Fruit fly (Drosophila melanogaster) whole organism, embryonic: ENCODE results near the gene COX7AL2.

Experiments used
- Awh ChIP-seq: fragments of 200-800 bp; sonication (Bioruptor generic); IDR thresholded peaks from 2 replicates; pipeline ENCODE4, ENCODE4 v1.3.6; 2022; ENCODE audit warnings: missing biosample characterization, missing genetic modification characterization
- BEAF-32 ChIP-seq: fragments of 200-800 bp; sonication (Bioruptor generic); optimal IDR thresholded peaks from 3 replicates; lab custom pipeline; 2017; ENCODE audit warnings: missing biosample characterization, missing genetic modification characterization, mild to moderate bottlenecking, moderate library complexity, missing genetic modification reagents
- Bgb ChIP-seq: fragments of 200-800 bp; sonication (Bioruptor generic); IDR thresholded peaks from 2 replicates; pipeline ENCODE4 v1.3.6; 2022; ENCODE audit warnings: missing biosample characterization, missing genetic modification characterization; ENCODE audit not compliant: partially characterized antibody
- Bteb2 ChIP-seq: fragments of 200-800 bp; sonication (Bioruptor generic); optimal IDR thresholded peaks from 2 replicates; lab custom pipeline; 2016; ENCODE audit warnings: missing biosample characterization, missing genetic modification characterization
- CG10654 ChIP-seq: fragments of 200-800 bp; sonication (Bioruptor generic); optimal IDR thresholded peaks from 2 replicates; lab custom pipeline; 2016; ENCODE audit warnings: missing biosample characterization, missing genetic modification characterization
- CG10959 ChIP-seq: fragments of 200-800 bp; sonication (Bioruptor generic); IDR thresholded peaks from 2 replicates; pipeline ENCODE4 v1.3.6; 2022; ENCODE audit warnings: missing biosample characterization, missing genetic modification characterization
- CG11696 ChIP-seq: fragments of 200-800 bp; sonication (Bioruptor generic); IDR thresholded peaks from 2 replicates; pipeline ENCODE4 v1.3.6; 2022; ENCODE audit warnings: missing biosample characterization, missing genetic modification characterization
- CG15011 ChIP-seq: fragments of 200-800 bp; sonication (Bioruptor generic); optimal IDR thresholded peaks from 3 replicates; lab custom pipeline; 2018; ENCODE audit warnings: missing biosample characterization, mild to moderate bottlenecking, missing genetic modification characterization
- CG1529 ChIP-seq: fragments of 200-800 bp; sonication (Bioruptor generic); optimal IDR thresholded peaks from 3 replicates; lab custom pipeline; 2018; ENCODE audit warnings: missing biosample characterization, missing genetic modification characterization
- CG1603 ChIP-seq: fragments of 200-800 bp; sonication (Bioruptor generic); optimal IDR thresholded peaks from 2 replicates; lab custom pipeline; 2019; ENCODE audit warnings: missing biosample characterization, mild to moderate bottlenecking, missing genetic modification characterization, moderate library complexity
- CG16863 ChIP-seq: fragments of 200-800 bp; sonication (Bioruptor generic); optimal IDR thresholded peaks from 3 replicates; lab custom pipeline; 2016; ENCODE audit warnings: missing biosample characterization, missing genetic modification characterization
- CG17186 ChIP-seq: fragments of 200-800 bp; sonication (Bioruptor generic); optimal IDR thresholded peaks from 3 replicates; lab custom pipeline; 2017; ENCODE audit warnings: missing biosample characterization, missing genetic modification reagents, missing genetic modification characterization
- CG18476 ChIP-seq: fragments of 200-800 bp; sonication (Bioruptor generic); optimal IDR thresholded peaks from 2 replicates; lab custom pipeline; 2016; ENCODE audit warnings: missing biosample characterization, mild to moderate bottlenecking, missing genetic modification characterization
- CG2199 ChIP-seq: fragments of 200-800 bp; sonication (Bioruptor generic); IDR thresholded peaks from 3 replicates; pipeline ENCODE4 v1.3.6; 2022; ENCODE audit warnings: missing biosample characterization, missing genetic modification characterization
- CG31224 ChIP-seq: fragments of 200-800 bp; sonication (Bioruptor generic); IDR thresholded peaks from 2 replicates; pipeline ENCODE4 v1.3.6; 2022; ENCODE audit warnings: missing biosample characterization, missing genetic modification characterization
- CG31365 ChIP-seq: fragments of 200-800 bp; sonication (Bioruptor generic); optimal IDR thresholded peaks from 2 replicates; lab custom pipeline; 2018; ENCODE audit warnings: missing biosample characterization, mild to moderate bottlenecking, missing genetic modification characterization
- CG6254 ChIP-seq: fragments of 200-800 bp; sonication (Bioruptor generic); optimal IDR thresholded peaks from 3 replicates; lab custom pipeline; 2017; ENCODE audit warnings: mild to moderate bottlenecking, missing biosample characterization, missing genetic modification reagents, missing genetic modification characterization
- CG9817 ChIP-seq: fragments of 200-800 bp; sonication (Bioruptor generic); optimal IDR thresholded peaks from 2 replicates; lab custom pipeline; 2018; ENCODE audit warnings: missing biosample characterization, mild to moderate bottlenecking, missing genetic modification characterization, moderate library complexity
- Deaf1 ChIP-seq: fragments of 200-800 bp; optimal IDR thresholded peaks from 3 replicates; lab custom pipeline; 2019; ENCODE audit warnings: missing biosample characterization, mild to moderate bottlenecking, missing genetic modification characterization, moderate library complexity
- Dip2 ChIP-seq: fragments of 200-800 bp; sonication (Bioruptor generic); IDR thresholded peaks from 2 replicates; pipeline ENCODE4 v1.3.6; 2022; ENCODE audit warnings: missing biosample characterization, missing genetic modification characterization
- GATAe ChIP-seq: fragments of 200-800 bp; sonication (Bioruptor generic); conservative IDR thresholded peaks from 2 replicates; pipeline ENCODE4 v1.3.6; 2022; ENCODE audit warnings: missing biosample characterization, missing genetic modification characterization
- Hr3 ChIP-seq: fragments of 200-800 bp; sonication (Bioruptor generic); optimal IDR thresholded peaks from 3 replicates; lab custom pipeline; 2016; ENCODE audit warnings: missing biosample characterization, missing genetic modification characterization
- Hr51 ChIP-seq, 2 experiments: fragments of 200-800 bp; sonication (Bioruptor generic); optimal IDR thresholded peaks; 2 replicates in 1 of 2; 3 replicates in 1 of 2; lab custom pipeline; 2016 to 2018; ENCODE audit warnings: missing biosample characterization in 2 of 2, missing genetic modification characterization in 2 of 2, mild to moderate bottlenecking in 1 of 2, moderate library complexity in 1 of 2
- Hsf ChIP-seq: fragments of 200-800 bp; sonication (Bioruptor generic); optimal IDR thresholded peaks from 3 replicates; lab custom pipeline; 2016; ENCODE audit warnings: missing biosample characterization, missing genetic modification characterization
- MESR4 ChIP-seq: fragments of 200-800 bp; sonication (Bioruptor generic); optimal IDR thresholded peaks from 2 replicates; lab custom pipeline; 2018; ENCODE audit warnings: missing biosample characterization, mild to moderate bottlenecking, missing genetic modification characterization, moderate library complexity
- Meics ChIP-seq: fragments of 200-800 bp; sonication (Bioruptor generic); optimal IDR thresholded peaks from 2 replicates; lab custom pipeline; 2017; ENCODE audit warnings: missing biosample characterization, mild to moderate bottlenecking, missing genetic modification characterization
- NC2β ChIP-seq: fragments of 200-800 bp; sonication (Bioruptor generic); optimal IDR thresholded peaks from 2 replicates; lab custom pipeline; 2016; ENCODE audit warnings: missing biosample characterization, missing genetic modification characterization
- NFAT ChIP-seq: fragments of 200-800 bp; sonication (Bioruptor generic); IDR thresholded peaks from 2 replicates; pipeline ENCODE4 v1.3.6; 2022; ENCODE audit warnings: missing biosample characterization, missing genetic modification characterization
- Usf ChIP-seq: fragments of 200-800 bp; sonication (Bioruptor generic); optimal IDR thresholded peaks from 2 replicates; lab custom pipeline; 2017; ENCODE audit warnings: missing genotype, missing biosample characterization, missing genetic modification characterization
- abd-A ChIP-seq: fragments of 200-800 bp; sonication (Bioruptor generic); optimal IDR thresholded peaks from 3 replicates; lab custom pipeline; 2019; ENCODE audit warnings: missing biosample characterization, mild to moderate bottlenecking, missing genetic modification characterization, moderate library complexity
- aop ChIP-seq: fragments of 200-800 bp; sonication (Bioruptor generic); IDR thresholded peaks from 2 replicates; pipeline ENCODE4 v1.3.6; 2022; ENCODE audit warnings: missing biosample characterization, missing genetic modification characterization
- cato ChIP-seq: fragments of 200-800 bp; sonication (Bioruptor generic); optimal IDR thresholded peaks from 2 replicates; lab custom pipeline; 2016; ENCODE audit warnings: missing biosample characterization, missing genetic modification characterization, borderline replicate concordance
- croc ChIP-seq: fragments of 200-800 bp; sonication (Bioruptor generic); conservative IDR thresholded peaks from 3 replicates; pipeline ENCODE4 v1.3.6; 2022; ENCODE audit warnings: missing biosample characterization, missing genetic modification characterization
- danr ChIP-seq: fragments of 200-800 bp; sonication (Bioruptor generic); IDR thresholded peaks from 2 replicates; pipeline ENCODE4 v1.3.6; 2022; ENCODE audit warnings: missing biosample characterization, missing genetic modification characterization
- dm ChIP-seq: fragments of 200-800 bp; sonication (Bioruptor generic); optimal IDR thresholded peaks from 3 replicates; lab custom pipeline; 2016; ENCODE audit warnings: missing biosample characterization, missing genetic modification characterization
- fd3F ChIP-seq: fragments of 200-800 bp; sonication (Bioruptor generic); optimal IDR thresholded peaks from 2 replicates; lab custom pipeline; 2018; ENCODE audit warnings: missing biosample characterization, mild to moderate bottlenecking, missing genetic modification characterization, moderate library complexity
- fd96Cb ChIP-seq: fragments of 200-800 bp; sonication (Bioruptor generic); optimal IDR thresholded peaks from 2 replicates; lab custom pipeline; 2018; ENCODE audit warnings: missing biosample characterization, mild to moderate bottlenecking, missing genetic modification characterization, moderate library complexity
- nerfin-2 ChIP-seq: fragments of 200-800 bp; sonication (Bioruptor generic); IDR thresholded peaks from 2 replicates; pipeline ENCODE4 v1.3.6; 2022; ENCODE audit warnings: missing biosample characterization, missing genetic modification characterization; ENCODE audit not compliant: partially characterized antibody
- pita ChIP-seq: fragments of 200-800 bp; sonication (Bioruptor generic); optimal IDR thresholded peaks from 2 replicates; lab custom pipeline; 2017; ENCODE audit warnings: missing biosample characterization, mild to moderate bottlenecking, missing genetic modification characterization
- pum ChIP-seq: fragments of 200-800 bp; sonication (Bioruptor generic); optimal IDR thresholded peaks from 2 replicates; lab custom pipeline; 2016; ENCODE audit warnings: missing biosample characterization, missing genetic modification characterization
- row ChIP-seq: fragments of 200-800 bp; sonication (Bioruptor generic); IDR thresholded peaks from 3 replicates; pipeline ENCODE4 v1.3.6; 2022; ENCODE audit warnings: missing biosample characterization, missing genetic modification characterization
- seq ChIP-seq: fragments of 200-800 bp; sonication (Bioruptor generic); IDR thresholded peaks from 2 replicates; pipeline ENCODE4 v1.3.6; 2022; ENCODE audit warnings: missing biosample characterization, missing genetic modification characterization
- so ChIP-seq: fragments of 200-800 bp; sonication (Bioruptor generic); IDR thresholded peaks from 3 replicates; pipeline ENCODE4 v1.3.6; 2022; ENCODE audit warnings: missing biosample characterization, missing genetic modification characterization
- stc ChIP-seq: fragments of 200-800 bp; sonication (Bioruptor generic); IDR thresholded peaks from 2 replicates; pipeline ENCODE4 v1.3.6; 2022; ENCODE audit warnings: missing biosample characterization, missing genetic modification characterization
- stwl ChIP-seq: fragments of 200-800 bp; sonication (Bioruptor generic); optimal IDR thresholded peaks from 3 replicates; lab custom pipeline; 2018; ENCODE audit warnings: missing biosample characterization, mild to moderate bottlenecking, missing genetic modification characterization, moderate library complexity
- tgo ChIP-seq: fragments of 200-800 bp; sonication (Bioruptor generic); IDR thresholded peaks from 3 replicates; pipeline ENCODE4 v1.3.6; 2022; ENCODE audit warnings: missing biosample characterization, missing genetic modification characterization
- trh ChIP-seq: fragments of 200-800 bp; sonication (Bioruptor generic); optimal IDR thresholded peaks from 2 replicates; lab custom pipeline; 2016; ENCODE audit warnings: missing biosample characterization, missing genetic modification characterization
- vvl ChIP-seq: fragments of 200-800 bp; sonication (Bioruptor generic); IDR thresholded peaks from 2 replicates; pipeline ENCODE4 v1.3.6; 2022; ENCODE audit warnings: missing biosample characterization, missing genetic modification characterization
- wdn ChIP-seq: fragments of 200-800 bp; sonication (Bioruptor generic); IDR thresholded peaks from 2 replicates; pipeline ENCODE4 v1.3.6; 2022; ENCODE audit warnings: missing biosample characterization, missing genetic modification characterization
- zen2 ChIP-seq: fragments of 200-800 bp; sonication (Bioruptor generic); IDR thresholded peaks from 3 replicates; pipeline ENCODE4 v1.3.6; 2022; ENCODE audit warnings: missing biosample characterization, missing genetic modification characterization; ENCODE audit not compliant: partially characterized antibody

The COX7AL2 gene

DNA sequence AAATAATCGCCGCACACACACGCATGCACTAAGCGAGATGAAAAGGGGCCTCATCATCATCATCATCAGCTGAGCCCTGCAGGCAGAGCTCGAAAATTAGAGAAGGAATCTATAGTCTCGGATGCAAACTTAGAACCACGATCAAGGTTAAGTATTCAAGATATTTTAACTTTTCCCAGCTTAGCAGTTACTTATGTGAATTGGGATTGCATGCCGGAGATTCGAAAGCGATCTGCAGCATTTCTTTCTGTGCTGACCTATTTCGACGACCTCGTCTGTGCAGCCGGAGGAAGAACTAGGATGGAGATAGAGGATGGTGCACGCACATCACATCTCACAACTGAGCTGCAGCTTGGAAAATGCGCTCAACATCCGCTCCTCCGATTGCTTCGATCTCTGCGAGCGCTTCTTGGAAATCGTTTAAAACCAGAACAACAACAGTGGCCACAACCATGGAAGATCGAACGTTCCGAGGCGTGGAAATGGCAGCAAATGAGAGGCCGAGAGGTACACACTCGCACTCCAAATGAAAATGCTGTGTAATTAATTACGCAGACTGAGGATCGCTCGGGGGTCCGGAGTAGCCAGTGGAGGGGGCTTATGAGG, 14.9 kb downstream of the COX7AL2 start (continued):
- TF ChIP-seq Bgb (GFP tag; lab: Robert Waterston, UW) (no peak), CG1603 (tag; lab: Kevin White, UChicago) (peak; percentile 92), stc (GFP tag; lab: Robert Waterston, UW) (no peak), CG6254 (peak; percentile 74), CG15011 (GFP tag; lab: Kevin White, UChicago) (no peak), CG17186 (GFP tag; lab: Kevin White, UChicago) (peak; percentile 43), dm (GFP tag; lab: Kevin White, UChicago) (peak; percentile 19), abd-A (no peak), Hr51 (GFP tag; optimal IDR thresholded peaks at IDR 0.05; lab: Kevin White, UChicago) (peak in 1 of 2 experiments; percentile 56), GATAe (no peak), pum (GFP tag; lab: Kevin White, UChicago) (peak; percentile 63), Dip2 (no peak), Hr3 (peak; percentile 50), Usf (peak; percentile 81), pita (no peak), fd96Cb (tag; lab: Kevin White, UChicago) (peak; percentile 71), cato (GFP tag; lab: Kevin White, UChicago) (peak; percentile 25), BEAF-32 (GFP tag; lab: Kevin White, UChicago) (no peak), CG10959 (GFP tag; lab: Robert Waterston, UW) (peak; percentile 95), stwl (peak; percentile 57), CG18476 (GFP tag; lab: Kevin White, UChicago) (peak; percentile 12), NC2β (GFP tag; lab: Kevin White, UChicago) (peak; percentile 76), danr (GFP tag; lab: Robert Waterston, UW) (no peak), CG11696 (GFP tag; lab: Robert Waterston, UW) (peak; percentile 99), CG31224 (no peak), croc (GFP tag; lab: Robert Waterston, UW) (peak; percentile 71), trh (peak; percentile 44), nerfin-2 (GFP tag; lab: Robert Waterston, UW) (no peak), CG2199 (GFP tag; lab: Robert Waterston, UW) (peak; percentile 67; the same call in 2 of the 3 replicates), Bteb2 (no peak), Meics (GFP tag; lab: Kevin White, UChicago) (no peak), CG1529 (GFP tag; lab: Kevin White, UChicago) (peak; percentile 47), zen2 (GFP tag; lab: Robert Waterston, UW) (no peak), CG31365 (tag; lab: Kevin White, UChicago) (no peak), fd3F (no peak), wdn (GFP tag; lab: Robert Waterston, UW) (no peak), NFAT (GFP tag; lab: Robert Waterston, UW) (no peak), so (GFP tag; lab: Robert Waterston, UW) (0 out of 3 replicates have a peak, but pooled peaks have one; percentile 38), Deaf1 (tag; lab: Kevin White, UChicago) (no peak), CG10654 (GFP tag; lab: Kevin White, UChicago) (peak; percentile 39), Hsf (GFP tag; lab: Kevin White, UChicago) (peak; percentile 64), MESR4 (GFP tag; lab: Kevin White, UChicago) (no peak), row (GFP tag; lab: Robert Waterston, UW) (peak; percentile 64), seq (GFP tag; lab: Robert Waterston, UW) (no peak), tgo (GFP tag; lab: Robert Waterston, UW) (peak; percentile 17; the same call in 1 of the 3 replicates), Awh (GFP tag; lab: Robert Waterston, UW) (peak; percentile 66), CG9817 (tag; lab: Kevin White, UChicago) (no peak), vvl (GFP tag; lab: Robert Waterston, UW) (peak; percentile 75), aop (peak; percentile 65), CG16863 (GFP tag; lab: Kevin White, UChicago) (peak; percentile 59)
